Fruit fly (Drosophila melanogaster) Kc167 (cell line): ENCODE data around the gene CG11977.

Experiments used
- h ChIP-seq: fragments of >200 bp; optimal IDR thresholded peaks from 3 replicates; lab custom pipeline; 2018; ENCODE audit warnings: missing external identifiers
- psq ChIP-seq: fragments of >200 bp; optimal IDR thresholded peaks from 2 replicates; lab custom pipeline; 2017; ENCODE audit warnings: missing external identifiers

dm6 chr3R:8978768-8979167, 18.7 kb upstream of the CG11977 start:
- TF ChIP-seq h (lab: Kevin White, UChicago) (no peak), psq (lab: Kevin White, UChicago) (no peak)
